Worm (Caenorhabditis elegans) whole organism, L4/young adult: ENCODE results near the gene fbxb-5.
"Not testable (repeated sequence)": the region's sequence is repeated elsewhere in the genome, so short reads cannot be mapped to it uniquely, and the experiment has no call there.

Source experiments
- W03F9.2 ChIP-seq: fragments of 150-350 bp; optimal IDR thresholded peaks from 2 replicates; lab custom pipeline; 2014; ENCODE audit warnings: missing biosample characterization, missing genetic modification characterization
- dao-5 ChIP-seq: sonication (generic microtip); optimal IDR thresholded peaks from 2 replicates; lab custom pipeline; 2016; ENCODE audit warnings: missing genotype, missing genetic modification characterization, moderate library complexity, missing compliant biosample characterization
- him-1 ChIP-seq: sonication (generic microtip); optimal IDR thresholded peaks from 2 replicates; lab custom pipeline; 2016; ENCODE audit warnings: missing genotype, missing genetic modification reagents, missing genetic modification characterization, missing compliant biosample characterization

Gene fbxb-5

DNA sequence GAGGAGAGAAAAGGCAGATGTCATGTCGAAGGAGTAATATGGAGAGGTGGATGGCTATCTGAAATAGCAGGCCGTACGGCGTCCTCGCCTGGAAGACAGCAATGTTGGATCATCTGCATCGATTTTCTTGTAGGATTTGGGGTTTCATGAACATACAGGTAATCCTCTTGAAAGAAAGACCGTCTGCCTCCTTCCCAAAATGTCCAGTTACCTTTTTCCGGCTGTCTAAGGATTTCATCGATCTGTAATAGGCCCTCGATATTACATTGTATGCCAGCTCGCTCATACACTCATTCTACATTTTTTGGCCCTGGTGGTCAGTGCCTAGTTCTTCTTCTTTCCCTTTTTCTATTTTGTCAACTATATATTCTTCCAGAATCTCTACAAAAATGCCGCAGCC is at the start of gene fbxb-5, which contains the start of gene btb-8:
TSS of gene fbxb-5 (minus strand) at position 101 of the 400 bp plus-strand sequence.
TSS of gene btb-8 (plus strand) at position 377 of the 400 bp plus-strand sequence.
- TF ChIP-seq W03F9.2 (tag; lab: Kevin White, UChicago) (no peak), him-1 (no peak), dao-5 (no peak)

DNA sequence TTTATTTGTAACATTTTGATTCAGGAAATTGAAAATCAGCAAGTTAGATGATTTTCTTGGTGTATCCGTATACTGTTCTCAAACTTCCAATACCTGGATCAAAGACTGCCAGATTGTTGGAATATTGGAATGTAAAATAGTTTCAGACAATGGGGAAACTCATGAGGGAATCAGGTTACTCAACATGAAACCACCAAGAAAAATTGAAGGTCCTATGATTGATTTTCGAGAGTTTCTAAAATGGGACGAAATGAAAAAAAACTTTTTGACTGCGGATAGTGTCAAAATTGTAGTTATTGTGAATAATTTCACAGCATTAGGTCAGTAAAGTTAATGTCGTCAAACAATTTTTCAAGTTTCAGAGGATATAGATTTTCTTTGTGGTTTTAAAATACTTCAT is 49.5 kb upstream of the fbxb-5 start, which contains the start of gene math-3:
TSS of gene math-3 (plus strand) at position 301 of the 400 bp plus-strand sequence.
- TF ChIP-seq W03F9.2 (tag; lab: Kevin White, UChicago), result no peak
- TF ChIP-seq him-1, result no peak
- no peak for TF ChIP-seq dao-5

DNA sequence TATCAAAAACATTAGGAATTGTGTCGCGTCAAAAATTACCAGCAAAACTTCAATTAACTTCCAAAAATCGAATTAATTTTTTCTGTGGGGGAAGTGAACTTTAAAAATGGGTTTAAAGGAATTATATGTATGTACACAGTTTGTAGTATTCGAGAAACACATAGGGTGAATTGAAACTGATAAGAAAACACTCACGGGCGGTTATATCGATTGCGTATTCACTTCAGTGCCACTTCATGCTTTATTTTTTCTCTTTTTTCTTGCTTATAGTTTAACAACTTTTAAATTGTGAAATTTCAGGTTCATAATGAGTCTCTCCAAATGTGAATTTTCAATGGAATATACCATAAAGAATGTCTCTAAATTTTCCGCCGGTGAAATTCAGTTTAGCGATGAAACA is 49.1 kb upstream of the fbxb-5 start, which contains the start of gene math-26:
TSS of gene math-26 (plus strand) at position 301 of the 400 bp plus-strand sequence.
- not testable (repeated sequence) for TF ChIP-seq dao-5; W03F9.2 (tag; lab: Kevin White, UChicago); him-1

DNA sequence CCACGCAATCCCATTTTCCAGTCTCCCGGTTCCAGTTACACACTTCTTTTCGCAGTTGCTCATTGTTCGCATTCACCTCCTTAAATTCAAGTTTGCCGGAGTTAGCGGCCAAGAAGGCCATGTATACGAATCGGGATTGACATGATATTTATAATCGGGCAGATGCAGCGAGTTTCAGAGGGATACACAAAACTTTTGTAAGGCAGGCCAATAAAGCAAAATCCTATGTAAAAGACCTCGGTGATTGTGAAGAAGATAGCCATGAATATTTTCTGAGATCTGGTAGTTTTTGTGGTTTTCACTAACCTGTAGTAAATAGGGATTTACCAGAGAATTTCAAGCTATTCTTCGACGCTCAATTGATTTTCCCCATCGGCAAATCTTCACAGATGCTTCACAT is 44.4 kb upstream of the fbxb-5 start:
- TF ChIP-seq W03F9.2 (tag; lab: Kevin White, UChicago) (no peak), dao-5 (no peak), him-1 (no peak)

DNA sequence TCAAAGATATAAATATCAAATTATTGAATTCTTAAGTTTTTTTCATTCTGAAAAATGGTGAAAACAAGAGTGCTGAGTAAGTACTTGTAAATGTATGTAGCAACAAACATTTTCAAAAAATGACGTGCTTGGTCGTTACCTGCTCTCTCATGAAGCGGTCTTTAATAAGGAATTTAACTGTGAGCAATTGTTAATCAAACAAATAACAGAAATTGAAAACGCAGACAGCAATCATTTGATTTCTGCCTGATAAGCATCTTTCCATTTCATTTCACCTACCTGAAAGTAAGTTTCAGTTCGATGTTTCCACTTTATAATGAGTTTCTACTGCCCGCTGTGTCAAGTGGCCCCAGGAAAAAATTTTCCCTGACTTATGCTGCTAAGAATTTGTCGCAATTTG is 40.8 kb upstream of the fbxb-5 start, which contains the start of gene math-28:
TSS of gene math-28 (plus strand) at position 301 of the 400 bp plus-strand sequence.
- TF ChIP-seq him-1 (no peak), W03F9.2 (tag; lab: Kevin White, UChicago) (no peak), dao-5 (no peak)

DNA sequence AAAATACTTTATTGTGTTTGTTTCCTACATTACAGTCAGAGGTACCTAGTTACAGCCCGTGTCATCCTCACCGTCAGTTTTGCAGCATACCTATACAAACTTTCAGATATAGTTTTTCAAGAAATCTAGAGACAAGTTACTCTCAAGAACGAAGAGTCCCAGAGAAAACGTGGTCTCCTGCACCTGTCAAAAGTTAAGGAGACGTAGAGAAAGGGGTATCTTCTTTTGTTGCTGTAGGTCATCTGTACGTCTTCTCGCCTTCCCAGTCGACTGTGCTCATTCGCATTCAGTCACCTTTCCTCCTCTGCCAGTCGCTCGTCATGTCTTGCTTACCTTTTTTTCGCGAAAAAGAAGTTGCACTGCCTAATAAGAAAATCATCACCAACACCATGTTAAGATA is 39.3 kb upstream of the fbxb-5 start, which contains the start of gene F36H5.4:
TSS of gene F36H5.4 (plus strand) at position 301 of the 400 bp plus-strand sequence.
- TF ChIP-seq W03F9.2 (tag; lab: Kevin White, UChicago), result no peak
- TF ChIP-seq him-1, result no peak
- no peak for TF ChIP-seq dao-5

DNA sequence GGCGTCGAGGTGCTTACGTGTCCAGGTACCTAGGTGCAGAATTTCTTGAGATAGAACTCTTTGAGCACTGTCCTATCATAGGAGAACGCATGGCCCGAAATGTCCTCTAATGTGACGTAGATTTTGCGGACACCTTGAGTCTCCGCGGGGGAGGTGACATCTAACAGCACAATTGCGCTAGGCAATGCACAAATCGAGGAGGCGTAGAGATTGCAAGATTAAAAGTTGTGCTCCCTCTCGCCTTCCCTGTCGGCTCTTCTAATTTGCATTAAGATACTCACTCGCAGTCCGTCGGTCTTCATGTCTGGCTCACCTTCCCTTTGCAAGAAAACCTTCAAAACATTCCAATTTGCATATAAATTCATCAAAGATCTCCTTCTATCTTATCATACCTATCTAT is 37.3 kb upstream of the fbxb-5 start, which contains the start of gene F36H5.18:
TSS of gene F36H5.18 (plus strand) at position 301 of the 400 bp plus-strand sequence.
- no peak for TF ChIP-seq him-1

DNA sequence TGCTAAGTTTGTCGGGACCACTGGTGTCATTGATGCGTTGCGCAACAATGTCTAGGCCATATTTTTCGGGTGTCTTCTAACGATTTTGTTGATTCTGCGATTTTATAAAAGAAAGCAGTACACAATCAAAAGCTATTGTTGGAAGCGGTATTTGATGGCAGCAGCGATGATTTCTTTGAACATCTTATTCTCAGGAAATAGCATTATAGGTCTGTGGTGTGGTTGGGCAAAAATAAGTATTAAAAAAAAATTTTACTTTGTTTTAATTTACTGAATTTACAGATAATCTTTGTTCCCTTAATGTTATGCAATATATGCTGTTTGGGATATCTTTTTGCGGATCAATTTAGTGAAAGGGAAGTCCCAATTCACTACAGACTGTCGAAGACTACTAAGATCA is 34.7 kb upstream of the fbxb-5 start, which contains the start of gene F36H5.10:
TSS of gene F36H5.10 (plus strand) at position 301 of the 400 bp plus-strand sequence.
- TF ChIP-seq him-1, result no peak
- no peak for TF ChIP-seq W03F9.2 (tag; lab: Kevin White, UChicago)
- no peak for TF ChIP-seq dao-5

DNA sequence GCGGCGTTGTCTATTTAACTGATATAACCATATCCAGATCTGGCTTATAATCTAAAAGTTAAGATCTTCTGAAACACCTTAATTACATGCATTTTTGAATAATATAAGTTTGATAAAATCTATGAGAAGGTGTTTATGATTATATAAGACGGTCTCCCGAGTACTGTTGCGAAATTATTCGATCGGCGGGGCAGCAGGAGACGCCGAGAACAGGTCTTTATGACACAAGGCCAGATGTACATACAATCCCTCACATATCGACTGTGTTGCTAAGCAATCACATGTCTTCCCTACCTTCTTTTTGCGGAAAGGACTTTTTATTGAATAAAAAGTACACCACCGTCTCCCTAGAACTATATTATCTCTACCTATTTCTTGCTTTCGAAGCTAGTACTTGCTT is 34.3 kb upstream of the fbxb-5 start, which contains the start of gene fbxb-53:
TSS of gene fbxb-53 (plus strand) at position 301 of the 400 bp plus-strand sequence.
- TF ChIP-seq W03F9.2 (tag; lab: Kevin White, UChicago) (no peak), dao-5 (no peak), him-1 (no peak)

DNA sequence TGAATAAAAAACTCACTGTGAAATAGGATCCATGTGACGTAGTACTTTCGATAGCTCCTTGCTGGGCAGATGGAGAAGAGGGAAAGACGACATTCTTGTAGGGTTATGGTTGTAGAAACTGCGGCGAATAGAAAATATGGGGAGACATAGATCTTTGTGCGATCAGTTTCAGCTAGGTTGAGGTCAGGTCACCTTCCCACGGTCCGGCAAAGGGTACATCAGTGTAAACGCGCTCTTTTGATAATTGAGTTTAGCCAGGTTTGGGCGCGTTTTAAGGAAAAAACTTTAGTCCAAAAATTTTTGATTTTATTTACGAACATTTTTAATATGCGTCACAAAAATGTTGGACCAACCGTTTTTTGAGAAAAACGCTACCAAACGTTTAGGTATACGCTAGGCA is 33.8 kb upstream of the fbxb-5 start, which contains the start of gene F36H5.17:
TSS of gene F36H5.17 (minus strand) at position 101 of the 400 bp plus-strand sequence.
- no peak for TF ChIP-seq W03F9.2 (tag; lab: Kevin White, UChicago)

DNA sequence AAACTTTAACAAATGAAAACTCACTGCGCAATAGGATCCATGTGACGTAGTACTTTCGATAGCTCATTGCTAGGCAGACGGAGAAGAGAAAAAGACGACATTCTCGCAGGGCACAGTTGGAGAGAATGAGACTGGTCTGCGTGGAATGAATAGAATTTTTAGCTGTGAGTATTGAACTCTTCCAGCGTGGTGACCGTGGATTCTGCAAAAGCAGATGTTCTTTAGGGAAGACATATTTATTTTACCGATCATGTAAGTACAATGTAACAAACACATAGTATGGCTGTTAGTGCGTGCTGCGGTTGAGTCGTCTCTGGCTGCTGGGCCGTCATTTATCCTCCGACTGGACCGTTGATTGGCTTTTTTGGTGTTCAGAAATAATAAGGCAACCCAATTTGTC is 30.7 kb upstream of the fbxb-5 start, which contains the start of gene F36H5.9:
TSS of gene F36H5.9 (minus strand) at position 101 of the 400 bp plus-strand sequence.
- no peak for TF ChIP-seq him-1
- no peak for TF ChIP-seq dao-5
- TF ChIP-seq W03F9.2 (tag; lab: Kevin White, UChicago), result no peak

DNA sequence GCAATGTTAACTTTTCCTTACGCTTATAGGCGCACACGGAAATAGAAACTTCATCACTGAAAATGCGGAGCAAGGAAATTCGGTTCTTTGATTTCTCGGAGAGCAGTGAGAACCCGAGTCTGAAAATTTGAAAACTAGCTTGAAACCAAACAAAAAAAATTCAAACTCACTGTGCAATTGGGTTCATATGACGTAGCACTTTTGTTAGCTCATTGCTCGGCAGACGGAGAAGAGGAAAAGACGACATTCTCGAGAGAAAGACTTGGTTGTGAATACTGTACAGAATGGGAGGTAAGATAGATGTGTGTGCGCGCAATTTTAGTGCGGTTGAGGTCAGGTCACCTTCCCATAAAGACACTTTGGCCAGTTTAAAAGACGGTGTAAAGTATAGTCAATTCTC is 28.1 kb upstream of the fbxb-5 start, which contains the start of the genes F36H5.13 and F36H5.8:
TSS of gene F36H5.13 (minus strand) at position 101 of the 400 bp plus-strand sequence.
TSS of gene F36H5.8 (minus strand) at position 274 of the 400 bp plus-strand sequence.
- TF ChIP-seq dao-5 (no peak), him-1 (no peak), W03F9.2 (tag; lab: Kevin White, UChicago) (no peak)

DNA sequence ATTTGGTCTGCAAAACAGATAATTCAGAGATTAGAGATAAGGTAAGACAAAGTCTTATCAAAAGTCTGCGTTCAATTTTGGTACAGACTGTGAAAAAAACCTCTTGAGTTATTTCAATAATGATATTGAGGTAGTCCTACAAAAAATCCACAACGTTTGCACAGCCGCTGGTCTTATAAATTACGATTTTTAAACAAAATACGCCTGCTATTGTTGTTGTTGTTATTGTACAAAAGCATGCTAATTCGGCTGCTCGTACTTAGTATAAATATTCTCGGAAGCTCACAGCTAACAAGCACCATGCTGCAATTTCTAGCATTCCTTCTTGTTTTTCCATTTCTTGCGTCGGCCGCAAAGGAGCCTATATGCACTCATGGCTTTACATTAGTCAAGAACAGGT is 21.9 kb upstream of the fbxb-5 start, which contains the start of gene clec-19:
TSS of gene clec-19 (plus strand) at position 301 of the 400 bp plus-strand sequence.
- TF ChIP-seq W03F9.2 (tag; lab: Kevin White, UChicago), result no peak
- TF ChIP-seq him-1, result no peak
- no peak for TF ChIP-seq dao-5

DNA sequence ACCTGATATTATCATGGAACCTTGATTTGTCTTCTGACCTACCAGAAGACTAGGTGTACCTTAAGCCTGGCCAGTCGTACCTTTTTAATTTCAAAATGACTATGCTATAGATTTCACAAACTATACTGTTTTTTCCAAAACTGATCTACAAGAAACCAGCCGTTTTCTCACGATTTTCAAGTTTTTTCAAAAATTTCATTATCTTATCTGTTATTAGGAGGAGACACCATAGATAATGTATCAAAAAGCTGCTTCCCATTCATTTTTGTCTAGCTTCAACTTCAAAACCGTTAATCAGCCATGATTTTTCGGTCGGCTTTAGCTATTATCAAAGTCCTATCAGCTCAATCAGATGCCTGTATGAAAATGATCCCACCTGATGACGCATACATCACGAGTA is 20.2 kb upstream of the fbxb-5 start, which contains the start of gene F36H5.12:
TSS of gene F36H5.12 (plus strand) at position 301 of the 400 bp plus-strand sequence.
- no peak for TF ChIP-seq dao-5
- TF ChIP-seq W03F9.2 (tag; lab: Kevin White, UChicago), result no peak
- no peak for TF ChIP-seq him-1

DNA sequence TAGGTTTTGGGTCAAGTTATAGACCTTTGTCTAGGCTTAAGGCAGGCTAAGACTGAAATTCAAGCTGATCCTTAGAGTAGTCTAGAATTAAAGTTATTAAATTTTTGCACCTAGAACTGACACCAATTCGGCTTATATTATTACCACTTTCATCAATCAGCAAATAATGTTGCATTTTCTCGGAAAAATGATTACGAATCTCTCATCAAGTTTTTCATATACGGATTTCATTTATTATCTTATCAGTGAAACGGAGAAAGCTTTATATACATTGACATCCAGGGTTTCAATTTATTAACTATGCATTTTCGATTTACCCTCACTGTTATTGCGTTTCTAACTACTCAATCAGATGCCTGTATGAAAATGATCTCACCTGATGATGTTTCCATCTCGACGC is 19.0 kb upstream of the fbxb-5 start, which contains the start of gene K07G6.1:
TSS of gene K07G6.1 (plus strand) at position 301 of the 400 bp plus-strand sequence.
- TF ChIP-seq dao-5 (no peak), W03F9.2 (tag; lab: Kevin White, UChicago) (no peak), him-1 (no peak)
